Worm (Caenorhabditis elegans) whole organism, late embryonic: ENCODE data around the gene scl-25.

Experiments
- ama-1 ChIP-seq: fragments of 150-350 bp; optimal IDR thresholded peaks from 2 replicates; lab custom pipeline; 2014
- ceh-14 ChIP-seq: sonication (generic microtip); optimal IDR thresholded peaks from 2 replicates; lab custom pipeline; 2016; ENCODE audit warnings: missing genotype, missing genetic modification characterization, missing compliant biosample characterization
- ceh-30 ChIP-seq: fragments of 150-350 bp; optimal IDR thresholded peaks from 2 replicates; lab custom pipeline; 2014; ENCODE audit warnings: missing biosample characterization, missing genetic modification characterization
- elt-4 ChIP-seq: sonication (generic microtip); optimal IDR thresholded peaks from 2 replicates; lab custom pipeline; 2016; ENCODE audit warnings: missing genetic modification characterization, missing compliant biosample characterization
- fkh-6 ChIP-seq: sonication (generic microtip); optimal IDR thresholded peaks from 2 replicates; lab custom pipeline; 2016; ENCODE audit warnings: missing genetic modification characterization, missing compliant biosample characterization
- gmeb-2 ChIP-seq: sonication (generic microtip); optimal IDR thresholded peaks from 2 replicates; lab custom pipeline; 2016; ENCODE audit warnings: missing genetic modification characterization, inconsistent platforms, missing compliant biosample characterization
- hlh-6 ChIP-seq: sonication (generic microtip); optimal IDR thresholded peaks from 2 replicates; lab custom pipeline; 2016; ENCODE audit warnings: missing genotype, missing genetic modification characterization, missing compliant biosample characterization
- lim-6 ChIP-seq: sonication (generic microtip); optimal IDR thresholded peaks from 2 replicates; lab custom pipeline; 2016; ENCODE audit warnings: missing genetic modification characterization, missing compliant biosample characterization
- lin-11 ChIP-seq: fragments of 200-800 bp; sonication (Bioruptor generic); optimal IDR thresholded peaks from 2 replicates; lab custom pipeline; 2018; ENCODE audit warnings: mild to moderate bottlenecking, missing genetic modification characterization, missing compliant biosample characterization
- nhr-11 ChIP-seq: fragments of 150-350 bp; optimal IDR thresholded peaks from 2 replicates; lab custom pipeline; 2014; ENCODE audit warnings: missing biosample characterization, missing genetic modification characterization
- npax-4 ChIP-seq: sonication (generic microtip); optimal IDR thresholded peaks from 2 replicates; lab custom pipeline; 2016; ENCODE audit warnings: missing genetic modification characterization, missing compliant biosample characterization
- pqm-1 ChIP-seq: sonication (generic microtip); optimal IDR thresholded peaks from 2 replicates; lab custom pipeline; 2016; ENCODE audit warnings: missing genetic modification characterization, missing compliant biosample characterization
- rnt-1 ChIP-seq: sonication (generic microtip); optimal IDR thresholded peaks from 2 replicates; lab custom pipeline; 2016; ENCODE audit warnings: missing genetic modification characterization, missing compliant biosample characterization

DNA sequence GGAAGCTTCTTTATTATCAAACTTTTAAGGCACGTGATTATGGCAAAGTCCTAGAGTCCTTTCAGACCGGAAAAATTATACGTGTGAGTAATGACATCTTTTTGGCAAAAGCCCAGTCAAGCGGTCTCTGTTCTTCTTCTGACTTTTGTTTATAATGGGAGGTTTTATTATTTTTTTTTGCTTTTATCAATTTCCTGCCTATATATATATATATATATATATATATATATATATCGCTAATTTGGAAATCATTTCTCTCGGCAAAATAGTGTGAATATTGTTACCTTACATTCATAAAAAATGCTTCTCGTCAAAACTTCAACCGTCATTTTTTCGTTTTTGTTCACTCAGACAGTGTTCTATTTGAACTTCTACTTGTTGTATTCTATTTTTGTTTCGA, 7.8 kb upstream of the scl-25 start, which contains the start of gene srbc-62:
- TF ChIP-seq fkh-6 (tag; lab: Kevin White, UChicago) (no peak), ama-1 (lab: Kevin White, UChicago) (no peak), gmeb-2 (no peak), ceh-30 (tag; lab: Kevin White, UChicago) (no peak), elt-4 (no peak), pqm-1 (no peak), npax-4 (tag; lab: Kevin White, UChicago) (no peak), ceh-14 (tag; lab: Kevin White, UChicago) (no peak), nhr-11 (tag; lab: Kevin White, UChicago) (no peak), hlh-6 (tag; lab: Kevin White, UChicago) (no peak), lim-6 (tag; lab: Kevin White, UChicago) (no peak), lin-11 (tag; lab: Kevin White, UChicago) (no peak), rnt-1 (tag; lab: Kevin White, UChicago) (no peak)
